Worm (Caenorhabditis elegans) whole organism, young adult: ENCODE measurements around the gene Y15E3A.3.

Experiments used
- B0261.1 ChIP-seq: sonication (generic microtip); optimal IDR thresholded peaks from 2 replicates; lab custom pipeline; 2016; ENCODE audit warnings: mild to moderate bottlenecking, missing genetic modification characterization, moderate library complexity, missing compliant biosample characterization
- F33H1.4 ChIP-seq: fragments of 200-800 bp; sonication (Bioruptor generic); IDR thresholded peaks from 2 replicates; pipeline ENCODE4 v1.3.6; 2022; ENCODE audit warnings: missing genetic modification reagents, missing genetic modification characterization, missing compliant biosample characterization
- F39B2.1 ChIP-seq: fragments of 200-800 bp; sonication (Bioruptor generic); IDR thresholded peaks from 2 replicates; pipeline ENCODE4 v1.3.6; 2022; ENCODE audit warnings: missing genetic modification reagents, missing genetic modification characterization, missing compliant biosample characterization
- F49E8.2 ChIP-seq: sonication (generic microtip); optimal IDR thresholded peaks from 3 replicates; lab custom pipeline; 2017; ENCODE audit warnings: missing genetic modification characterization, mild to moderate bottlenecking, missing compliant biosample characterization, antibody characterized with exemption, moderate library complexity; ENCODE audit not compliant: insufficient read depth
- F52B5.7 ChIP-seq: sonication (generic microtip); optimal IDR thresholded peaks from 2 replicates; lab custom pipeline; 2016; ENCODE audit warnings: mild to moderate bottlenecking, missing genetic modification characterization, missing compliant biosample characterization
- F55B11.4 ChIP-seq: sonication (generic microtip); optimal IDR thresholded peaks from 2 replicates; lab custom pipeline; 2016; ENCODE audit warnings: missing compliant biosample characterization, missing genetic modification characterization, borderline replicate concordance; ENCODE audit not compliant: insufficient read depth
- Y53G8AR.9 ChIP-seq: fragments of 200-800 bp; sonication (Bioruptor generic); conservative IDR thresholded peaks from 2 replicates; pipeline ENCODE4 v1.3.6; 2022; ENCODE audit warnings: missing genetic modification reagents, missing genetic modification characterization, missing compliant biosample characterization
- Y67H2A.10 ChIP-seq: fragments of 200-800 bp; sonication (Bioruptor generic); conservative IDR thresholded peaks from 2 replicates; pipeline ENCODE4 v1.3.6; 2022; ENCODE audit warnings: missing genetic modification reagents, missing genetic modification characterization, missing compliant biosample characterization
- ZK185.1 ChIP-seq: sonication (generic microtip); optimal IDR thresholded peaks from 2 replicates; lab custom pipeline; 2016; ENCODE audit warnings: mild to moderate bottlenecking, missing genetic modification characterization, missing compliant biosample characterization; ENCODE audit not compliant: poor library complexity, severe bottlenecking
- akir-1 ChIP-seq: fragments of 200-800 bp; sonication (Bioruptor generic); optimal IDR thresholded peaks from 2 replicates; lab custom pipeline; 2018; ENCODE audit warnings: mild to moderate bottlenecking, missing genetic modification characterization, moderate library complexity, missing compliant biosample characterization
- ama-1 ChIP-seq, 3 experiments: fragments of 150-350 bp in 1 of 3; sonication (generic microtip) in 2 of 3; optimal IDR thresholded peaks; 2 replicates each; lab custom pipeline; 2014 to 2018; ENCODE audit warnings: missing biosample characterization in 2 of 3, missing genetic modification characterization in 2 of 3, missing genetic modification reagents in 2 of 3
- aptf-3 ChIP-seq: fragments of 200-800 bp; sonication (Bioruptor generic); IDR thresholded peaks from 2 replicates; pipeline ENCODE4 v1.3.6; 2022; ENCODE audit warnings: missing genetic modification characterization, missing compliant biosample characterization
- ccch-3 ChIP-seq: fragments of 200-800 bp; sonication (Bioruptor generic); optimal IDR thresholded peaks from 2 replicates; lab custom pipeline; 2018; ENCODE audit warnings: mild to moderate bottlenecking, missing genetic modification characterization, missing compliant biosample characterization
- cebp-1 ChIP-seq, 2 experiments: fragments of 200-800 bp in 1 of 2; sonication (Bioruptor generic) in 1 of 2; sonication (generic microtip) in 1 of 2; IDR thresholded peaks in 1 of 2; optimal IDR thresholded peaks in 1 of 2; 2 replicates each; pipeline versions ENCODE4 v1.3.6 to Lab custom; 2017 to 2022; ENCODE audit warnings: missing compliant biosample characterization in 2 of 2, missing genetic modification characterization in 2 of 2, mild to moderate bottlenecking in 1 of 2, missing genetic modification reagents in 1 of 2, moderate library complexity in 1 of 2
- ceh-40 ChIP-seq: fragments of 200-800 bp; sonication (Bioruptor generic); IDR thresholded peaks from 2 replicates; pipeline ENCODE4 v1.3.6; 2022; ENCODE audit warnings: missing genetic modification characterization, missing compliant biosample characterization
- dox-1 ChIP-seq: fragments of 200-800 bp; sonication (Bioruptor generic); IDR thresholded peaks from 2 replicates; pipeline ENCODE4 v1.3.6; 2022; ENCODE audit warnings: missing genetic modification reagents, missing genetic modification characterization, missing compliant biosample characterization
- egl-44 ChIP-seq: fragments of 200-800 bp; sonication (Bioruptor generic); IDR thresholded peaks from 2 replicates; pipeline ENCODE4 v1.3.6; 2022; ENCODE audit warnings: missing genetic modification reagents, missing genetic modification characterization, missing compliant biosample characterization
- egrh-3 ChIP-seq: fragments of 200-800 bp; sonication (Bioruptor generic); IDR thresholded peaks from 2 replicates; pipeline ENCODE4 v1.3.6; 2022; ENCODE audit warnings: missing genetic modification reagents, missing genetic modification characterization, missing compliant biosample characterization
- ekl-4 ChIP-seq: fragments of 200-800 bp; sonication (Bioruptor generic); IDR thresholded peaks from 2 replicates; pipeline ENCODE4 v1.3.6; 2022; ENCODE audit warnings: missing genetic modification reagents, missing genetic modification characterization, missing compliant biosample characterization
- ets-4 ChIP-seq: fragments of 200-800 bp; sonication (Bioruptor generic); optimal IDR thresholded peaks from 2 replicates; lab custom pipeline; 2018; ENCODE audit warnings: mild to moderate bottlenecking, missing genetic modification characterization, missing compliant biosample characterization
- gei-17 ChIP-seq: fragments of 200-800 bp; sonication (Bioruptor generic); optimal IDR thresholded peaks from 2 replicates; lab custom pipeline; 2018; ENCODE audit warnings: mild to moderate bottlenecking, missing genetic modification characterization, missing compliant biosample characterization
- him-1 ChIP-seq: sonication (generic microtip); optimal IDR thresholded peaks from 2 replicates; lab custom pipeline; 2016; ENCODE audit warnings: missing genotype, missing genetic modification reagents, missing genetic modification characterization, missing compliant biosample characterization
- let-526 ChIP-seq: fragments of 200-800 bp; sonication (Bioruptor generic); IDR thresholded peaks from 2 replicates; pipeline ENCODE4 v1.3.6; 2022; ENCODE audit warnings: missing genetic modification reagents, missing genetic modification characterization, missing compliant biosample characterization
- lin-35 ChIP-seq, 3 experiments: fragments of 150-350 bp in 2 of 3; sonication (generic microtip) in 1 of 3; optimal IDR thresholded peaks; 2 replicates each; lab custom pipeline; 2014 to 2018; ENCODE audit warnings: missing biosample characterization in 3 of 3, missing genetic modification characterization in 3 of 3, missing genetic modification reagents in 3 of 3
- madf-10 ChIP-seq: sonication (generic microtip); optimal IDR thresholded peaks from 2 replicates; lab custom pipeline; 2016; ENCODE audit warnings: mild to moderate bottlenecking, missing genetic modification characterization, missing compliant biosample characterization
- mxl-1 ChIP-seq: sonication (generic microtip); optimal IDR thresholded peaks from 2 replicates; lab custom pipeline; 2016; ENCODE audit warnings: missing genetic modification characterization, missing compliant biosample characterization
- nfya-1 ChIP-seq: sonication (generic microtip); optimal IDR thresholded peaks from 2 replicates; lab custom pipeline; 2017; ENCODE audit warnings: antibody characterized with exemption, missing compliant biosample characterization, missing genetic modification characterization, borderline replicate concordance; ENCODE audit not compliant: insufficient read depth
- nhr-80 ChIP-seq: sonication (generic microtip); optimal IDR thresholded peaks from 2 replicates; lab custom pipeline; 2016; ENCODE audit warnings: missing genetic modification characterization, missing compliant biosample characterization
- nhr-90 ChIP-seq: sonication (generic microtip); optimal IDR thresholded peaks from 2 replicates; lab custom pipeline; 2016; ENCODE audit warnings: missing genotype, mild to moderate bottlenecking, missing genetic modification characterization, missing compliant biosample characterization
- pbrm-1 ChIP-seq: fragments of 200-800 bp; sonication (Bioruptor generic); IDR thresholded peaks from 2 replicates; pipeline ENCODE4 v1.3.6; 2022; ENCODE audit warnings: missing genetic modification reagents, missing genetic modification characterization, missing compliant biosample characterization
- pha-4 ChIP-seq: fragments of 150-350 bp; sonication (generic microtip); optimal IDR thresholded peaks from 2 replicates; lab custom pipeline; 2014; ENCODE audit warnings: missing biosample characterization, missing genetic modification reagents, missing genetic modification characterization
- rpc-1 ChIP-seq, 2 experiments: fragments of 150-350 bp in 1 of 2; sonication (generic microtip) in 1 of 2; optimal IDR thresholded peaks; 2 replicates each; lab custom pipeline; 2014 to 2018; ENCODE audit warnings: missing biosample characterization in 1 of 2, missing genetic modification characterization in 1 of 2, missing genetic modification reagents in 1 of 2, missing genotype in 1 of 2
- sea-2 ChIP-seq: fragments of 200-800 bp; sonication (Bioruptor generic); IDR thresholded peaks from 2 replicates; pipeline ENCODE4 v1.3.6; 2022; ENCODE audit warnings: missing genetic modification characterization, missing compliant biosample characterization
- snpc-1.1 ChIP-seq: sonication (generic microtip); optimal IDR thresholded peaks from 2 replicates; lab custom pipeline; 2017; ENCODE audit warnings: missing genetic modification characterization, mild to moderate bottlenecking, missing compliant biosample characterization, antibody characterized with exemption, moderate library complexity, missing genotype, missing genetic modification reagents; ENCODE audit not compliant: insufficient read depth
- snpc-3.4 ChIP-seq: sonication (generic microtip); optimal IDR thresholded peaks from 2 replicates; lab custom pipeline; 2017; ENCODE audit warnings: missing genetic modification characterization, mild to moderate bottlenecking, missing compliant biosample characterization, antibody characterized with exemption, moderate library complexity, missing genotype, missing genetic modification reagents
- snpc-4 ChIP-seq, 5 experiments: fragments of 150-350 bp in 1 of 5; sonication (generic microtip) in 4 of 5; optimal IDR thresholded peaks; 2 replicates each; lab custom pipeline; 2014 to 2018; ENCODE audit warnings: missing genetic modification characterization in 5 of 5, missing biosample characterization in 3 of 5, antibody characterized with exemption in 2 of 5, mild to moderate bottlenecking in 2 of 5, missing compliant biosample characterization in 2 of 5, missing genotype in 2 of 5, moderate library complexity in 2 of 5, missing genetic modification reagents in 1 of 5
- sptf-2 ChIP-seq: fragments of 200-800 bp; sonication (Bioruptor generic); optimal IDR thresholded peaks from 2 replicates; lab custom pipeline; 2018; ENCODE audit warnings: mild to moderate bottlenecking, missing genetic modification characterization, missing compliant biosample characterization
- tbp1 ChIP-seq: fragments of 200-800 bp; sonication (Bioruptor generic); optimal IDR thresholded peaks from 2 replicates; lab custom pipeline; 2018; ENCODE audit warnings: mild to moderate bottlenecking, missing genetic modification characterization, missing compliant biosample characterization
- tbx-9 ChIP-seq: sonication (generic microtip); optimal IDR thresholded peaks from 2 replicates; lab custom pipeline; 2016; ENCODE audit warnings: borderline replicate concordance, missing genetic modification characterization, inconsistent platforms, missing compliant biosample characterization
- zfh-2 ChIP-seq: fragments of 200-800 bp; sonication (Bioruptor generic); conservative IDR thresholded peaks from 2 replicates; pipeline ENCODE4 v1.3.6; 2022; ENCODE audit warnings: missing genetic modification reagents, missing genetic modification characterization, missing compliant biosample characterization
- ztf-6 ChIP-seq: fragments of 200-800 bp; sonication (Bioruptor generic); IDR thresholded peaks from 2 replicates; pipeline ENCODE4 v1.3.6; 2022; ENCODE audit warnings: missing genetic modification reagents, missing genetic modification characterization, missing compliant biosample characterization

Y15E3A.3 gene

DNA sequence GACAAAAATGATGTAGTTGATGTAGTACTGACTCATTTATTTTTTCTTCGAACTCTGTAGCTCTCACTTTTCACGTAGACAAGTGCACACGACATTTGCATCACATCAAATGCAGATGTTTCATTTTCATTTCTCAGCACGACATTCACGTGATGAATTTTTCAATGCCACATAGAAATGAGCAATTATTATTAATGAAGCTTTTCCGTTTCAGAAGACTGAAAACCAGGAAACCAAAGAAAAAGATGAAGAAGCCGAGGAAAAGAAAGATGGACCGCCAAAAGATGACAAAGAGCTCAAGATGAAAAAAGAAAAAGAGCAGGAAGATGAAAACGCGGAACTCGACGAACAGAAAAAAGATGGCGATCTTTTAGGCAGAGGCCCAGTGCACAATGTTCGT, 30.0 kb upstream of the Y15E3A.3 start:
- TF ChIP-seq lin-35 (GFP tag; optimal IDR thresholded peaks at IDR 0.05; lab: Kevin White, UChicago) (peak in 1 of 3 experiments; percentile 43), ccch-3 (GFP tag; lab: Kevin White, UChicago) (no peak), madf-10 (tag; lab: Kevin White, UChicago) (peak; percentile 56), pha-4 (tag; lab: Kevin White, UChicago) (no peak), F39B2.1 (no peak), rpc-1 (optimal IDR thresholded peaks at IDR 0.05; lab: Kevin White, UChicago) (no peak), rpc-1 (tag; optimal IDR thresholded peaks at IDR 0.05; lab: Kevin White, UChicago) (no peak)

DNA sequence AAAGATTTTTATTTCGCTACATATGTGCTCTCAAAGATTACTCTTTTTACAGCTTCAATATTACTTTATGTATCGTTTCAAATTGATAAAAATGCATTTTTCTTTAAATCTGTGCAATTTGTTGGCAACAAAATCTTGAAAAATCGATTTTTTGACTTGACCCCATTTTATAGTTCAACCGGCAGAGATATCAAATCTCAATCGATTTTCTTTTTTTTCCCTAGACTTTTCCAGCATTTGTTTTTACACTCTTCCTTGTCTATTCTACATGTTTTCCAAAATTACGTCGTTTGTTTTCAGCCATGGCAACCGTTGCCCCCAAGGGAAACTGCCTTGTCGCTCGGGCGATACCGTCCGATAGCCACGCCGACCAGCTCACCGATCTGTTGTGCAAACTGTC, 29.3 kb upstream of the Y15E3A.3 start, which contains the start of gene nfki-1:
Gene nfki-1 (plus strand): TSS at position 301 of the 400 bp plus-strand sequence.
- TF ChIP-seq snpc-1.1 (tag; lab: Kevin White, UChicago): no peak
- no peak for TF ChIP-seq Y53G8AR.9
- TF ChIP-seq aptf-3: no peak
- TF ChIP-seq tbp1: no peak
- TF ChIP-seq let-526 (GFP tag; lab: Robert Waterston, UW): no peak
- TF ChIP-seq ekl-4: no peak
- TF ChIP-seq nfya-1 (tag; lab: Kevin White, UChicago): no peak
- no peak for TF ChIP-seq F33H1.4 (GFP tag; lab: Robert Waterston, UW)
- no peak for TF ChIP-seq B0261.1 (tag; lab: Kevin White, UChicago)

- TF ChIP-seq ets-4 (GFP tag; lab: Kevin White, UChicago) (no peak), B0261.1 (tag; lab: Kevin White, UChicago) (no peak), snpc-4 (GFP tag; optimal IDR thresholded peaks at IDR 0.05; lab: Kevin White, UChicago) (no peak), snpc-4 (tag; optimal IDR thresholded peaks at IDR 0.05; lab: Kevin White, UChicago) (peak in 3 of 4 experiments; percentile 64 to 73 (median 73)), akir-1 (GFP tag; lab: Kevin White, UChicago) (no peak), nhr-80 (peak; percentile 84), zfh-2 (GFP tag; lab: Robert Waterston, UW) (peak; percentile 99), cebp-1 (GFP tag; IDR thresholded peaks at IDR 0.05; lab: Robert Waterston, UW) (0 out of 2 replicates have a peak, but pooled peaks have one; percentile 8), cebp-1 (tag; optimal IDR thresholded peaks at IDR 0.05; lab: Kevin White, UChicago) (peak; percentile 86), snpc-3.4 (tag; lab: Kevin White, UChicago) (no peak), egrh-3 (GFP tag; lab: Robert Waterston, UW) (peak; percentile 73), pbrm-1 (GFP tag; lab: Robert Waterston, UW) (peak; percentile 47), Y67H2A.10 (GFP tag; lab: Robert Waterston, UW) (no peak), F33H1.4 (GFP tag; lab: Robert Waterston, UW) (no peak), egl-44 (0 out of 2 replicates have a peak, but pooled peaks have one; percentile 53), ceh-40 (GFP tag; lab: Robert Waterston, UW) (no peak), sptf-2 (no peak), sea-2 (GFP tag; lab: Robert Waterston, UW) (no peak), F52B5.7 (no peak), dox-1 (GFP tag; lab: Robert Waterston, UW) (peak; percentile 76), F49E8.2 (tag; lab: Kevin White, UChicago) (no peak), mxl-1 (tag; lab: Kevin White, UChicago) (no peak), ztf-6 (no peak), ama-1 (optimal IDR thresholded peaks at IDR 0.05; lab: Kevin White, UChicago) (no peak), ama-1 (GFP tag; optimal IDR thresholded peaks at IDR 0.05; lab: Kevin White, UChicago) (no peak), tbx-9 (tag; lab: Kevin White, UChicago) (no peak), gei-17 (peak; percentile 71), pha-4 (tag; lab: Kevin White, UChicago) (peak; percentile 40), ZK185.1 (peak; percentile 48), him-1 (tag; lab: Kevin White, UChicago) (no peak), nfya-1 (tag; lab: Kevin White, UChicago) (no peak), F55B11.4 (no peak), nhr-90 (no peak)
These were observed 28.4 kb upstream of the Y15E3A.3 start for ce11 chrX:15353874-15354480.
